Fruit fly (Drosophila melanogaster): Measurements from ENCODE around the gene Nuf2.

DNA sequence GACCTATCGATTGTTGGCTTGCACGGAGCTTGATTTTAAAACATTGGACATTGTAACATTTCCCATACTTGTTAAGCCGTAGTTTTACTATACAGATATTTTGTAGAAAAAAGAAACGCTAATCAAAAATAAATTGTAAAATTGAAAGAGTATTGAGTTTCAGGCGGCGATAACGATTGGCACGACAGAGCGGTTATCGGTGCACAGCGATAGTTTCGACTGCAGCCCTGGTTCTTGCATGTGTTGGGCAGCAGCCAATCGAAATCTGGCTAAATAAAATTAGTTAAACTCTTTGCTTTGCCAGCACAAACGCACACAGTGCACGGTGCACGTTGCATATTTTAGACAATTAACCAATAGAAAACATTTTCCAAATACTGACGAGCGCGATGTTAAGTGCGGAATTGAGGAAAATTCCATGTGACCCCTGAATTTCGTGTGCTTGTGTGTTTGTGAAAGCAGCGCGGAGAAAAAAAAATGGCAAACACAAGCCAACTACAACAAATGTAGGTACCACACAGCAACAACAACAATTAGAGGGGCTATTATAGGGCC lies 27.8 kb downstream of the Nuf2 start, which contains the start of gene milt:
- TF ChIP-seq Myc (optimal IDR thresholded peaks at IDR 0.05): no peak
- no peak for TF ChIP-seq h (optimal IDR thresholded peaks at IDR 0.05)
- no peak for TF ChIP-seq Sin3A (optimal IDR thresholded peaks at IDR 0.05)
- no peak for TF ChIP-seq insv (optimal IDR thresholded peaks at IDR 0.05)
